Fruit fly (Drosophila melanogaster) whole organism, embryonic: ENCODE measurements around the gene CG2931.
A peak's percentile ranks its signal among the peaks of the same experiment; 100 is the strongest.

Experiments
- Asciz ChIP-seq: fragments of 200-800 bp; sonication (Bioruptor generic); optimal IDR thresholded peaks from 2 replicates; lab custom pipeline; 2017; ENCODE audit warnings: missing biosample characterization, mild to moderate bottlenecking, missing genetic modification characterization, missing genetic modification reagents
- CG10462 ChIP-seq: fragments of 200-800 bp; sonication (Bioruptor generic); optimal IDR thresholded peaks from 2 replicates; lab custom pipeline; 2016; ENCODE audit warnings: missing biosample characterization, missing genetic modification characterization
- CG10654 ChIP-seq: fragments of 200-800 bp; sonication (Bioruptor generic); optimal IDR thresholded peaks from 2 replicates; lab custom pipeline; 2016; ENCODE audit warnings: missing biosample characterization, missing genetic modification characterization
- CG11695 ChIP-seq: fragments of 200-800 bp; sonication (Bioruptor generic); IDR thresholded peaks from 3 replicates; pipeline ENCODE4 v1.3.6; 2022; ENCODE audit warnings: missing biosample characterization, missing genetic modification characterization
- CG11696 ChIP-seq: fragments of 200-800 bp; sonication (Bioruptor generic); IDR thresholded peaks from 2 replicates; pipeline ENCODE4 v1.3.6; 2022; ENCODE audit warnings: missing biosample characterization, missing genetic modification characterization
- CG12155 ChIP-seq: fragments of 200-800 bp; sonication (Bioruptor generic); optimal IDR thresholded peaks from 3 replicates; lab custom pipeline; 2016; ENCODE audit warnings: missing biosample characterization, missing genetic modification characterization
- CG12391 ChIP-seq: fragments of 200-800 bp; sonication (Bioruptor generic); optimal IDR thresholded peaks from 3 replicates; lab custom pipeline; 2018; ENCODE audit warnings: missing biosample characterization, mild to moderate bottlenecking, missing genetic modification characterization, moderate library complexity
- CG17385 ChIP-seq: fragments of 200-800 bp; sonication (Bioruptor generic); optimal IDR thresholded peaks from 3 replicates; lab custom pipeline; 2018; ENCODE audit warnings: missing biosample characterization, mild to moderate bottlenecking, missing genetic modification characterization
- CG18476 ChIP-seq: fragments of 200-800 bp; sonication (Bioruptor generic); optimal IDR thresholded peaks from 2 replicates; lab custom pipeline; 2016; ENCODE audit warnings: missing biosample characterization, mild to moderate bottlenecking, missing genetic modification characterization
- CG18764 ChIP-seq: fragments of 200-800 bp; sonication (Bioruptor generic); optimal IDR thresholded peaks from 3 replicates; lab custom pipeline; 2016; ENCODE audit warnings: missing biosample characterization, missing genetic modification characterization
- CG30020 ChIP-seq: fragments of 200-800 bp; optimal IDR thresholded peaks from 2 replicates; lab custom pipeline; 2019; ENCODE audit warnings: missing biosample characterization, mild to moderate bottlenecking, missing genetic modification characterization, moderate library complexity
- CG32767 ChIP-seq: fragments of 200-800 bp; sonication (Bioruptor generic); IDR thresholded peaks from 2 replicates; pipeline ENCODE4 v1.3.6; 2022; ENCODE audit warnings: missing biosample characterization, missing genetic modification characterization
- CG3838 ChIP-seq: fragments of 200-800 bp; sonication (Bioruptor generic); optimal IDR thresholded peaks from 3 replicates; lab custom pipeline; 2016; ENCODE audit warnings: missing biosample characterization, missing genetic modification characterization
- CG4854 ChIP-seq: fragments of 200-800 bp; sonication (Bioruptor generic); optimal IDR thresholded peaks from 2 replicates; lab custom pipeline; 2016; ENCODE audit warnings: missing biosample characterization, missing genetic modification characterization, inconsistent platforms
- CG6689 ChIP-seq: fragments of 200-800 bp; sonication (Bioruptor generic); IDR thresholded peaks from 2 replicates; pipeline ENCODE4 v1.3.6; 2022; ENCODE audit warnings: missing biosample characterization, missing genetic modification characterization
- CG6791 ChIP-seq: fragments of 200-800 bp; sonication (Bioruptor generic); IDR thresholded peaks from 3 replicates; pipeline ENCODE4 v1.3.6; 2022; ENCODE audit warnings: missing biosample characterization, missing genetic modification characterization; ENCODE audit not compliant: partially characterized antibody
- CG8765 ChIP-seq: fragments of 200-800 bp; sonication (Bioruptor generic); IDR thresholded peaks from 2 replicates; pipeline ENCODE4 v1.3.6; 2022; ENCODE audit warnings: missing biosample characterization, missing genetic modification characterization
- CHES-1-like ChIP-seq: fragments of 200-800 bp; sonication (Bioruptor generic); optimal IDR thresholded peaks from 2 replicates; lab custom pipeline; 2016; ENCODE audit warnings: missing biosample characterization, missing genetic modification characterization
- Chrac-16 ChIP-seq: fragments of 200-800 bp; sonication (Bioruptor generic); optimal IDR thresholded peaks from 3 replicates; lab custom pipeline; 2016; ENCODE audit warnings: missing biosample characterization, missing genetic modification characterization
- Dref ChIP-seq: fragments of 200-800 bp; sonication (Bioruptor generic); IDR thresholded peaks from 2 replicates; pipeline ENCODE4 v1.3.6; 2022; ENCODE audit warnings: missing biosample characterization, missing genetic modification characterization
- Ets65A ChIP-seq: fragments of 200-800 bp; sonication (Bioruptor generic); peaks from one replicate; lab custom pipeline; 2016; ENCODE audit warnings: missing biosample characterization, missing genetic modification characterization
- Fer2 ChIP-seq: fragments of 200-800 bp; sonication (Bioruptor generic); optimal IDR thresholded peaks from 2 replicates; lab custom pipeline; 2018; ENCODE audit warnings: missing biosample characterization, mild to moderate bottlenecking, missing genetic modification characterization, moderate library complexity
- Hr3 ChIP-seq: fragments of 200-800 bp; sonication (Bioruptor generic); optimal IDR thresholded peaks from 3 replicates; lab custom pipeline; 2016; ENCODE audit warnings: missing biosample characterization, missing genetic modification characterization
- Pdp1 ChIP-seq, 2 experiments: fragments of 200-800 bp; sonication (Bioruptor generic); optimal IDR thresholded peaks; 3 replicates each; lab custom pipeline; 2016; ENCODE audit warnings: missing biosample characterization in 2 of 2, missing genetic modification characterization in 2 of 2, mild to moderate bottlenecking in 1 of 2, moderate library complexity in 1 of 2
- Stat92E ChIP-seq, 3 experiments: fragments of >200 bp in 2 of 3; fragments of 200-800 bp in 1 of 3; sonication (Bioruptor generic) in 1 of 3; optimal IDR thresholded peaks; 2 replicates each; lab custom pipeline; 2017 to 2019; ENCODE audit warnings: missing biosample characterization in 3 of 3, missing genetic modification characterization in 3 of 3, mild to moderate bottlenecking in 1 of 3, moderate library complexity in 1 of 3
- YL-1 ChIP-seq: fragments of 200-800 bp; sonication (Bioruptor generic); optimal IDR thresholded peaks from 3 replicates; lab custom pipeline; 2017; ENCODE audit warnings: missing biosample characterization, mild to moderate bottlenecking, missing genetic modification characterization
- bcd ChIP-seq: fragments of 200-800 bp; sonication (Bioruptor generic); optimal IDR thresholded peaks from 2 replicates; lab custom pipeline; 2017; ENCODE audit warnings: missing biosample characterization, mild to moderate bottlenecking, missing genetic modification characterization
- br ChIP-seq: fragments of >200 bp; optimal IDR thresholded peaks from 2 replicates; lab custom pipeline; 2017
- cad ChIP-seq: fragments of >200 bp; optimal IDR thresholded peaks from 2 replicates; lab custom pipeline; 2017; ENCODE audit warnings: missing biosample characterization, missing genetic modification characterization
- croc ChIP-seq: fragments of 200-800 bp; sonication (Bioruptor generic); conservative IDR thresholded peaks from 3 replicates; pipeline ENCODE4 v1.3.6; 2022; ENCODE audit warnings: missing biosample characterization, missing genetic modification characterization
- crp ChIP-seq, 2 experiments: fragments of 200-800 bp; sonication (Bioruptor generic); optimal IDR thresholded peaks; 2 replicates in 1 of 2; 3 replicates in 1 of 2; lab custom pipeline; 2017; ENCODE audit warnings: missing biosample characterization in 2 of 2, missing genetic modification characterization in 2 of 2, mild to moderate bottlenecking in 1 of 2, moderate library complexity in 1 of 2
- da ChIP-seq: fragments of 200-800 bp; sonication (Bioruptor generic); optimal IDR thresholded peaks from 2 replicates; lab custom pipeline; 2016; ENCODE audit warnings: missing biosample characterization, missing genetic modification characterization
- dmrt99B ChIP-seq: fragments of 200-800 bp; sonication (Bioruptor generic); optimal IDR thresholded peaks from 2 replicates; lab custom pipeline; 2018; ENCODE audit warnings: missing biosample characterization, mild to moderate bottlenecking, missing genetic modification characterization, moderate library complexity
- fd96Cb ChIP-seq: fragments of 200-800 bp; sonication (Bioruptor generic); optimal IDR thresholded peaks from 2 replicates; lab custom pipeline; 2018; ENCODE audit warnings: missing biosample characterization, mild to moderate bottlenecking, missing genetic modification characterization, moderate library complexity
- gfzf ChIP-seq: fragments of 200-800 bp; sonication (Bioruptor generic); optimal IDR thresholded peaks from 2 replicates; lab custom pipeline; 2016; ENCODE audit warnings: missing biosample characterization, mild to moderate bottlenecking, missing genetic modification characterization, moderate library complexity
- kni ChIP-seq: fragments of 200-800 bp; sonication (Bioruptor generic); optimal IDR thresholded peaks from 3 replicates; lab custom pipeline; 2017; ENCODE audit warnings: mild to moderate bottlenecking, missing biosample characterization, missing genetic modification reagents, missing genetic modification characterization
- lab ChIP-seq: fragments of 200-800 bp; sonication (Bioruptor generic); optimal IDR thresholded peaks from 3 replicates; lab custom pipeline; 2017; ENCODE audit warnings: missing biosample characterization, missing genetic modification characterization, mild to moderate bottlenecking, moderate library complexity, missing genetic modification reagents
- nerfin-1 ChIP-seq: fragments of 200-800 bp; sonication (Bioruptor generic); optimal IDR thresholded peaks from 3 replicates; lab custom pipeline; 2019; ENCODE audit warnings: missing biosample characterization, mild to moderate bottlenecking, missing genetic modification characterization, moderate library complexity
- nom ChIP-seq: fragments of 200-800 bp; sonication (Bioruptor generic); optimal IDR thresholded peaks from 2 replicates; lab custom pipeline; 2017; ENCODE audit warnings: missing biosample characterization, missing genetic modification characterization, mild to moderate bottlenecking, moderate library complexity, missing genetic modification reagents
- prd ChIP-seq, 3 experiments: fragments of >200 bp in 2 of 3; fragments of 200-800 bp in 1 of 3; sonication (Bioruptor generic) in 1 of 3; optimal IDR thresholded peaks in 2 of 3; IDR thresholded peaks in 1 of 3; 2 replicates in 2 of 3; 3 replicates in 1 of 3; pipeline versions ENCODE4 v1.3.6 to Lab custom; 2017 to 2022; ENCODE audit warnings: missing biosample characterization in 1 of 3, missing genetic modification characterization in 1 of 3
- schlank ChIP-seq: fragments of 200-800 bp; sonication (Bioruptor generic); optimal IDR thresholded peaks from 2 replicates; lab custom pipeline; 2018; ENCODE audit warnings: missing biosample characterization, mild to moderate bottlenecking, missing genetic modification characterization
- sens ChIP-seq: fragments of 200-800 bp; sonication (Bioruptor generic); peaks from one replicate; lab custom pipeline; 2016; ENCODE audit warnings: missing biosample characterization, missing genetic modification characterization
- shn ChIP-seq: fragments of 200-800 bp; sonication (Bioruptor generic); optimal IDR thresholded peaks from 3 replicates; lab custom pipeline; 2016; ENCODE audit warnings: missing biosample characterization, missing genetic modification characterization
- sim ChIP-seq: fragments of 200-800 bp; sonication (Bioruptor generic); IDR thresholded peaks from 2 replicates; pipeline ENCODE4 v1.3.6; 2022; ENCODE audit warnings: missing biosample characterization, missing genetic modification characterization
- sisA ChIP-seq: fragments of 200-800 bp; sonication (Bioruptor generic); IDR thresholded peaks from 2 replicates; pipeline ENCODE4 v1.3.6; 2022; ENCODE audit warnings: missing biosample characterization, missing genetic modification characterization
- slbo ChIP-seq: fragments of 200-800 bp; sonication (Bioruptor generic); IDR thresholded peaks from 2 replicates; pipeline ENCODE4 v1.3.6; 2022; ENCODE audit warnings: missing biosample characterization, missing genetic modification characterization
- sob ChIP-seq: fragments of 200-800 bp; sonication (Bioruptor generic); IDR thresholded peaks from 2 replicates; pipeline ENCODE4 v1.3.6; 2022; ENCODE audit warnings: missing biosample characterization, missing genetic modification characterization
- stc ChIP-seq: fragments of 200-800 bp; sonication (Bioruptor generic); IDR thresholded peaks from 2 replicates; pipeline ENCODE4 v1.3.6; 2022; ENCODE audit warnings: missing biosample characterization, missing genetic modification characterization
- tin ChIP-seq: fragments of 200-800 bp; sonication (Bioruptor generic); optimal IDR thresholded peaks from 3 replicates; lab custom pipeline; 2016; ENCODE audit warnings: missing biosample characterization, missing genetic modification characterization
- usp ChIP-seq: fragments of >200 bp; optimal IDR thresholded peaks from 2 replicates; lab custom pipeline; 2017; ENCODE audit warnings: missing biosample characterization, missing genetic modification characterization

CG2931 gene

dm6 chr3R:5570635-5571436, 2.4 kb upstream of the CG2931 start, which contains the start of gene CRMP (continued):
- TF ChIP-seq lab (GFP tag; lab: Kevin White, UChicago) (no peak), CG10654 (GFP tag; lab: Kevin White, UChicago) (no peak), Fer2 (tag; lab: Kevin White, UChicago) (no peak), cad (GFP tag; lab: Kevin White, UChicago) (no peak), Chrac-16 (no peak), sens (GFP tag; lab: Kevin White, UChicago) (peak; percentile 7), bcd (GFP tag; lab: Kevin White, UChicago) (no peak), stc (GFP tag; lab: Robert Waterston, UW) (no peak), sim (GFP tag; lab: Robert Waterston, UW) (no peak), CG11696 (GFP tag; lab: Robert Waterston, UW) (no peak), nom (GFP tag; lab: Kevin White, UChicago) (peak; percentile 46), gfzf (peak; percentile 65), usp (GFP tag; lab: Kevin White, UChicago) (no peak), schlank (tag; lab: Kevin White, UChicago) (no peak), CG11695 (no peak), dmrt99B (tag; lab: Kevin White, UChicago) (no peak), br (no peak), CG32767 (GFP tag; lab: Robert Waterston, UW) (peak; percentile 89), prd (optimal IDR thresholded peaks at IDR 0.05; lab: Kevin White, UChicago) (no peak), prd (GFP tag; IDR thresholded peaks at IDR 0.05; lab: Robert Waterston, UW) (no peak), Pdp1 (GFP tag; optimal IDR thresholded peaks at IDR 0.05; lab: Kevin White, UChicago) (peak in 1 of 2 experiments; percentile 61), Dref (GFP tag; lab: Robert Waterston, UW) (no peak), CG8765 (GFP tag; lab: Robert Waterston, UW) (no peak), Stat92E (GFP tag; optimal IDR thresholded peaks at IDR 0.05; lab: Kevin White, UChicago) (no peak), croc (GFP tag; lab: Robert Waterston, UW) (no peak), CG12155 (no peak), CG18764 (no peak), nerfin-1 (tag; lab: Kevin White, UChicago) (peak; percentile 70), Hr3 (GFP tag; lab: Kevin White, UChicago) (no peak), sisA (GFP tag; lab: Robert Waterston, UW) (no peak), CG3838 (GFP tag; lab: Kevin White, UChicago) (no peak), CHES-1-like (no peak), fd96Cb (no peak), Asciz (GFP tag; lab: Kevin White, UChicago) (peak; percentile 4), CG17385 (GFP tag; lab: Kevin White, UChicago) (no peak), CG4854 (GFP tag; lab: Kevin White, UChicago) (no peak), CG12391 (tag; lab: Kevin White, UChicago) (no peak), YL-1 (peak; percentile 69), kni (GFP tag; lab: Kevin White, UChicago) (no peak), CG6791 (no peak), shn (GFP tag; lab: Kevin White, UChicago) (no peak), CG6689 (GFP tag; lab: Robert Waterston, UW) (no peak), da (GFP tag; lab: Kevin White, UChicago) (no peak), CG30020 (tag; lab: Kevin White, UChicago) (no peak), crp (GFP tag; optimal IDR thresholded peaks at IDR 0.05; lab: Kevin White, UChicago) (peak in 1 of 2 experiments; percentile 60), CG10462 (GFP tag; lab: Kevin White, UChicago) (no peak), tin (GFP tag; lab: Kevin White, UChicago) (no peak), Ets65A (GFP tag; lab: Kevin White, UChicago) (no peak), sob (no peak), CG18476 (GFP tag; lab: Kevin White, UChicago) (no peak), slbo (GFP tag; lab: Robert Waterston, UW) (no peak)
